Worm (Caenorhabditis elegans): Measurements from ENCODE around the gene C17B7.4.

ce11 chrV:3312067-3312666 is 26.9 kb upstream of the C17B7.4 start, which contains the start of gene arrd-18:
- TF ChIP-seq ces-1 (GFP tag; optimal IDR thresholded peaks at IDR 0.05) (peak; percentile 10), nhr-12 (tag; optimal IDR thresholded peaks at IDR 0.05) (no peak), snpc-4 (tag; optimal IDR thresholded peaks at IDR 0.05) (no peak)
